Fruit fly (Drosophila melanogaster): ENCODE measurements around the gene CG34428.

Gene CG34428

DNA sequence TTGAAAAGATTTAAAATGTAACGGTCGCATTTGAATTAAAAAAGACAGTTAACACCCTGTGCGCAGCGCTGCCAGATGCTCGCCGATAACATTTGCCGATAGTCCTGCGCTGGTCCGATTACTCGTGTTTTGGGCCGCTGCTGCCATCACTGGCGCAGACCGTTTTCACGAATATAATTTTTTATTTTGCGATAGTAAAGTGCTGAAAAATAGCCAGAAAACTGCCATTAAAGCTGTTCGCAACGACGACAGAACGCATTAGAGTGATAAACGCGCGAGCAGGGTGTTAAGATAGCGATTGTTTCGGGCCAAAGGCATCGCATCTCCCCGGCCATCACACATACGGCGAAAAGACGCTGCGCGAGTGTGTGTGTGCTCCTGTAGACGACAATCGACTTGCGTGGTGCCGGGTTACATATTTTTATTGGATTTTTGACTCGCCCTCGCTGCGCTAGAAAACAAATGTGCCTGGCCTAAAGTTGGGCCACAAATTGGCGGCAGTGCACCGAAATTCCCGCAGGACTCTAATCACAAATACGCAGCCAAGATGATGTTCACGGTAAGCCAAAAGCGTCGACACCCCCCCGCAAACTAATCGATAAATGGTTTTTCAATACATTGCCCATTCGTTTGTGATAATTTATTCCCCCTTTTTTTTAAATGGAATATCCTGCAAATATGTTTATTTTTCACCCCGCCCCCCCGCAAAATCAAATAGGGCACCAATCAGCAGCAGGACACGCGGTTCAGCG is 24.7 kb upstream of the CG34428 start, which contains the start of gene Srrm1 (continued):
- TF ChIP-seq CG13775 (GFP tag; optimal IDR thresholded peaks at IDR 0.05) (no peak), CG11696 (GFP tag; IDR thresholded peaks at IDR 0.05) (no peak), CG15601 (tag; optimal IDR thresholded peaks at IDR 0.05) (peak; percentile 60), CG10267 (tag; optimal IDR thresholded peaks at IDR 0.05) (peak; percentile 53), CG12155 (GFP tag; optimal IDR thresholded peaks at IDR 0.05) (peak; percentile 48), knrl (GFP tag; IDR thresholded peaks at IDR 0.05; ENCODE audit: partially characterized antibody) (peak; percentile 92), CG10543 (GFP tag; optimal IDR thresholded peaks at IDR 0.05) (peak; percentile 31), CG5953 (GFP tag; IDR thresholded peaks at IDR 0.05) (0 out of 2 replicates have a peak, but pooled peaks have one; percentile 37), Chrac-16 (GFP tag; optimal IDR thresholded peaks at IDR 0.05) (peak; percentile 17), CG4404 (GFP tag; IDR thresholded peaks at IDR 0.05) (no peak), CG4424 (GFP tag; optimal IDR thresholded peaks at IDR 0.05) (peak; percentile 26), Lim3 (GFP tag; IDR thresholded peaks at IDR 0.05) (no peak), dysf (GFP tag; IDR thresholded peaks at IDR 0.05) (0 out of 3 replicates have a peak, but pooled peaks have one; percentile 16), C15 (GFP tag; IDR thresholded peaks at IDR 0.05) (no peak), CG10654 (GFP tag; optimal IDR thresholded peaks at IDR 0.05) (peak; percentile 25), CG30020 (tag; optimal IDR thresholded peaks at IDR 0.05) (peak; percentile 45), CG31224 (GFP tag; IDR thresholded peaks at IDR 0.05) (no peak), CG8359 (GFP tag; optimal IDR thresholded peaks at IDR 0.05; ENCODE audit: borderline replicate concordance) (no peak), CG10431 (GFP tag; optimal IDR thresholded peaks at IDR 0.05) (no peak), jigr1 (GFP tag; IDR thresholded peaks at IDR 0.05) (no peak), CG17612 (GFP tag; IDR thresholded peaks at IDR 0.05) (no peak), ftz-f1 (GFP tag; optimal IDR thresholded peaks at IDR 0.05) (peak; percentile 39), CG10366 (GFP tag; IDR thresholded peaks at IDR 0.05) (no peak), tin (GFP tag; optimal IDR thresholded peaks at IDR 0.05) (peak; percentile 34), Deaf1 (tag; optimal IDR thresholded peaks at IDR 0.05) (peak; percentile 19), CG33213 (GFP tag; optimal IDR thresholded peaks at IDR 0.05) (peak; percentile 79), Dad (GFP tag; optimal IDR thresholded peaks at IDR 0.05) (no peak), pros (GFP tag; optimal IDR thresholded peaks at IDR 0.05) (no peak), dmrt11E (tag; optimal IDR thresholded peaks at IDR 0.05) (no peak), CG2129 (GFP tag; IDR thresholded peaks at IDR 0.05; ENCODE audit: partially characterized antibody) (peak; percentile 70), sim (GFP tag; IDR thresholded peaks at IDR 0.05) (no peak), CG12744 (GFP tag; optimal IDR thresholded peaks at IDR 0.05) (peak; percentile 25), CG1603 (tag; optimal IDR thresholded peaks at IDR 0.05) (peak; percentile 69), CG31388 (GFP tag; optimal IDR thresholded peaks at IDR 0.05) (no peak), Rx (GFP tag; IDR thresholded peaks at IDR 0.05) (no peak), Ets97D (GFP tag; optimal IDR thresholded peaks at IDR 0.05) (peak; percentile 75), Mad (GFP tag; optimal IDR thresholded peaks at IDR 0.05) (peak; percentile 27), lmd (GFP tag; IDR thresholded peaks at IDR 0.05) (no peak; the same call in 1 of the 2 replicates), CTCF (GFP tag; optimal IDR thresholded peaks at IDR 0.05) (peak; percentile 67), CG6683 (GFP tag; optimal IDR thresholded peaks at IDR 0.05) (no peak), CkIIα-i1 (GFP tag; IDR thresholded peaks at IDR 0.05) (no peak), caup (GFP tag; optimal IDR thresholded peaks at IDR 0.05; ENCODE audit: severe bottlenecking) (no peak), H15 (GFP tag; IDR thresholded peaks at IDR 0.05) (no peak), HLH54F (GFP tag; optimal IDR thresholded peaks at IDR 0.05) (peak; percentile 64), CG4328 (GFP tag; optimal IDR thresholded peaks at IDR 0.05) (no peak), CG32772 (GFP tag; IDR thresholded peaks at IDR 0.05) (0 out of 2 replicates have a peak, but pooled peaks have one; percentile 5), wor (GFP tag; IDR thresholded peaks at IDR 0.05) (no peak), inv (GFP tag; IDR thresholded peaks at IDR 0.05; ENCODE audit: partially characterized antibody) (peak; percentile 92), MBD-R2 (GFP tag; IDR thresholded peaks at IDR 0.05) (peak; percentile 67), CG10462 (GFP tag; optimal IDR thresholded peaks at IDR 0.05) (no peak), HHEX (GFP tag; optimal IDR thresholded peaks at IDR 0.05) (no peak)

All from whole organism, embryonic.